Worm (Caenorhabditis elegans) whole organism, L4 larva: ENCODE results near the gene C16A3.5.
A peak's percentile ranks its signal among the peaks of the same experiment; 100 is the strongest.

Experiments
- F37D6.2 ChIP-seq: sonication (generic microtip); optimal IDR thresholded peaks from 2 replicates; lab custom pipeline; 2016; ENCODE audit warnings: mild to moderate bottlenecking, missing genetic modification characterization, missing compliant biosample characterization
- F49E8.2 ChIP-seq: sonication (generic microtip); optimal IDR thresholded peaks from 2 replicates; lab custom pipeline; 2016; ENCODE audit warnings: missing compliant biosample characterization, mild to moderate bottlenecking, missing genetic modification characterization, borderline replicate concordance
- T20F7.1 ChIP-seq: fragments of 200-800 bp; sonication (Bioruptor generic); optimal IDR thresholded peaks from 2 replicates; lab custom pipeline; 2018; ENCODE audit warnings: mild to moderate bottlenecking, missing genetic modification characterization, missing compliant biosample characterization
- Y105C5A.15 ChIP-seq: fragments of 200-800 bp; sonication (Bioruptor generic); IDR thresholded peaks from 2 replicates; pipeline ENCODE4 v1.3.6; 2022; ENCODE audit warnings: missing genetic modification characterization, missing compliant biosample characterization
- Y75B8A.6 ChIP-seq: fragments of 200-800 bp; sonication (Bioruptor generic); IDR thresholded peaks from 2 replicates; pipeline ENCODE4 v1.3.6; 2022; ENCODE audit warnings: missing genetic modification reagents, missing genetic modification characterization, missing compliant biosample characterization
- aha-1 ChIP-seq: fragments of 150-350 bp; peaks from one replicate; lab custom pipeline; 2014; ENCODE audit warnings: missing biosample characterization, missing genetic modification characterization
- ama-1 ChIP-seq: fragments of 150-350 bp; optimal IDR thresholded peaks from 2 replicates; lab custom pipeline; 2014; ENCODE audit warnings: inconsistent platforms, mixed read lengths
- arid-1 ChIP-seq: fragments of 200-800 bp; sonication (Bioruptor generic); conservative IDR thresholded peaks from 2 replicates; pipeline ENCODE4 v1.3.6; 2022; ENCODE audit warnings: missing genetic modification reagents, missing genetic modification characterization, missing compliant biosample characterization
- ceh-32 ChIP-seq: sonication (generic microtip); optimal IDR thresholded peaks from 2 replicates; lab custom pipeline; 2016; ENCODE audit warnings: mild to moderate bottlenecking, missing genetic modification characterization, missing compliant biosample characterization; ENCODE audit not compliant: poor library complexity
- ces-1 ChIP-seq: fragments of 150-350 bp; sonication (generic microtip); optimal IDR thresholded peaks from 4 replicates; lab custom pipeline; 2014; ENCODE audit warnings: missing biosample characterization, missing genetic modification reagents, missing genetic modification characterization
- cey-2 ChIP-seq: sonication (generic microtip); optimal IDR thresholded peaks from 3 replicates; lab custom pipeline; 2017; ENCODE audit warnings: missing genetic modification characterization, mild to moderate bottlenecking, missing compliant biosample characterization, antibody characterized with exemption, borderline replicate concordance; ENCODE audit not compliant: insufficient read depth
- ctbp-1 ChIP-seq: fragments of 200-800 bp; sonication (Bioruptor generic); IDR thresholded peaks from 2 replicates; pipeline ENCODE4 v1.3.6; 2022; ENCODE audit warnings: missing genetic modification reagents, missing genetic modification characterization, missing compliant biosample characterization
- daf-12 ChIP-seq: fragments of 150-350 bp; optimal IDR thresholded peaks from 2 replicates; lab custom pipeline; 2014; ENCODE audit warnings: missing biosample characterization, missing genetic modification reagents, missing genetic modification characterization
- daf-16 ChIP-seq, 3 experiments: sonication (generic microtip); optimal IDR thresholded peaks; 2 replicates each; lab custom pipeline; 2016 to 2017; ENCODE audit warnings: missing genetic modification characterization in 3 of 3, missing genetic modification reagents in 3 of 3, mild to moderate bottlenecking in 2 of 3, missing compliant biosample characterization in 2 of 3, missing biosample characterization in 1 of 3, moderate library complexity in 1 of 3
- daf-19 ChIP-seq: fragments of 200-800 bp; sonication (Bioruptor generic); conservative IDR thresholded peaks from 2 replicates; pipeline ENCODE4 v1.3.6; 2022; ENCODE audit warnings: missing genetic modification characterization, missing compliant biosample characterization
- dmd-6 ChIP-seq: fragments of 200-800 bp; sonication (Bioruptor generic); IDR thresholded peaks from 2 replicates; pipeline ENCODE4 v1.3.6; 2022; ENCODE audit warnings: missing genetic modification reagents, missing genetic modification characterization, missing compliant biosample characterization
- dmd-8 ChIP-seq: fragments of 200-800 bp; sonication (Bioruptor generic); IDR thresholded peaks from 2 replicates; pipeline ENCODE4 v1.3.6; 2022; ENCODE audit warnings: missing genetic modification characterization, missing compliant biosample characterization
- dmd-9 ChIP-seq: fragments of 200-800 bp; sonication (Bioruptor generic); IDR thresholded peaks from 2 replicates; pipeline ENCODE4 v1.3.6; 2022; ENCODE audit warnings: missing genetic modification reagents, missing genetic modification characterization, missing compliant biosample characterization
- dpl-1 ChIP-seq: fragments of 150-350 bp; optimal IDR thresholded peaks from 2 replicates; lab custom pipeline; 2014; ENCODE audit warnings: missing biosample characterization, missing genetic modification reagents, missing genetic modification characterization
- dve-1 ChIP-seq: sonication (generic microtip); optimal IDR thresholded peaks from 2 replicates; lab custom pipeline; 2017; ENCODE audit warnings: antibody characterized with exemption, mild to moderate bottlenecking, missing genetic modification characterization, missing compliant biosample characterization; ENCODE audit not compliant: insufficient read depth
- fkh-10 ChIP-seq: fragments of 150-350 bp; optimal IDR thresholded peaks from 2 replicates; lab custom pipeline; 2014; ENCODE audit warnings: missing biosample characterization, missing genetic modification reagents, missing genetic modification characterization
- fos-1 ChIP-seq: fragments of 150-350 bp; optimal IDR thresholded peaks from 2 replicates; lab custom pipeline; 2014; ENCODE audit warnings: missing biosample characterization, missing genetic modification characterization
- gei-8 ChIP-seq: fragments of 200-800 bp; sonication (Bioruptor generic); optimal IDR thresholded peaks from 2 replicates; lab custom pipeline; 2018; ENCODE audit warnings: mild to moderate bottlenecking, missing genetic modification characterization, missing compliant biosample characterization
- hlh-30 ChIP-seq: sonication (generic microtip); optimal IDR thresholded peaks from 2 replicates; lab custom pipeline; 2017; ENCODE audit warnings: antibody characterized with exemption, mild to moderate bottlenecking, missing genetic modification characterization, missing compliant biosample characterization; ENCODE audit not compliant: insufficient read depth
- hmg-1.1 ChIP-seq: fragments of 200-800 bp; sonication (Bioruptor generic); IDR thresholded peaks from 2 replicates; pipeline ENCODE4 v1.3.6; 2022; ENCODE audit warnings: missing genetic modification reagents, missing genetic modification characterization, missing compliant biosample characterization
- jun-1 ChIP-seq: fragments of 150-350 bp; optimal IDR thresholded peaks from 2 replicates; lab custom pipeline; 2014; ENCODE audit warnings: missing biosample characterization, missing genetic modification reagents, missing genetic modification characterization
- lin-39 ChIP-seq: fragments of 150-350 bp; optimal IDR thresholded peaks from 2 replicates; lab custom pipeline; 2014; ENCODE audit warnings: missing biosample characterization, missing genetic modification reagents, missing genetic modification characterization
- lsy-2 ChIP-seq, 2 experiments: fragments of 150-350 bp in 1 of 2; sonication (generic microtip) in 1 of 2; optimal IDR thresholded peaks; 2 replicates each; lab custom pipeline; 2014 to 2017; ENCODE audit warnings: missing biosample characterization in 2 of 2, missing genetic modification characterization in 2 of 2
- madf-5 ChIP-seq, 2 experiments: fragments of 200-800 bp; sonication (Bioruptor generic); IDR thresholded peaks; 2 replicates each; pipeline ENCODE4 v1.3.6; 2022; ENCODE audit warnings: missing compliant biosample characterization in 2 of 2, missing genetic modification characterization in 2 of 2
- mes-2 ChIP-seq: sonication (generic microtip); optimal IDR thresholded peaks from 2 replicates; lab custom pipeline; 2016; ENCODE audit warnings: missing genotype, mild to moderate bottlenecking, missing genetic modification characterization, missing compliant biosample characterization; ENCODE audit not compliant: poor library complexity, severe bottlenecking
- mxl-2 ChIP-seq: fragments of 200-800 bp; sonication (Bioruptor generic); conservative IDR thresholded peaks from 2 replicates; pipeline ENCODE4 v1.3.6; 2022; ENCODE audit warnings: missing genetic modification reagents, missing genetic modification characterization, missing compliant biosample characterization
- mxl-3 ChIP-seq: fragments of 200-800 bp; sonication (Bioruptor generic); optimal IDR thresholded peaks from 2 replicates; lab custom pipeline; 2018; ENCODE audit warnings: mild to moderate bottlenecking, missing genetic modification characterization, missing compliant biosample characterization
- nhr-10 ChIP-seq: fragments of 150-350 bp; optimal IDR thresholded peaks from 2 replicates; lab custom pipeline; 2014; ENCODE audit warnings: missing biosample characterization, missing genetic modification characterization
- nhr-25 ChIP-seq: sonication (generic microtip); optimal IDR thresholded peaks from 2 replicates; lab custom pipeline; 2017; ENCODE audit warnings: missing genetic modification characterization, mild to moderate bottlenecking, missing compliant biosample characterization, antibody characterized with exemption, moderate library complexity, borderline replicate concordance; ENCODE audit not compliant: insufficient read depth
- nhr-28 ChIP-seq: fragments of 150-350 bp; optimal IDR thresholded peaks from 2 replicates; lab custom pipeline; 2014; ENCODE audit warnings: missing biosample characterization, missing genetic modification characterization
- nhr-48 ChIP-seq: sonication (generic microtip); optimal IDR thresholded peaks from 2 replicates; lab custom pipeline; 2016; ENCODE audit warnings: mild to moderate bottlenecking, missing genetic modification characterization, missing compliant biosample characterization
- pha-4 ChIP-seq, 2 experiments: fragments of 150-350 bp in 1 of 2; fragments of 200-800 bp in 1 of 2; sonication (Bioruptor generic) in 1 of 2; IDR thresholded peaks in 1 of 2; optimal IDR thresholded peaks in 1 of 2; 2 replicates each; pipeline versions ENCODE4 v1.3.6 to Lab custom; 2014 to 2022; ENCODE audit warnings: missing genetic modification characterization in 2 of 2, missing genetic modification reagents in 2 of 2, missing biosample characterization in 1 of 2, missing compliant biosample characterization in 1 of 2
- pqm-1 ChIP-seq: sonication (generic microtip); optimal IDR thresholded peaks from 2 replicates; lab custom pipeline; 2017; ENCODE audit warnings: missing biosample characterization, missing genetic modification characterization
- rbr-2 ChIP-seq: sonication (generic microtip); optimal IDR thresholded peaks from 2 replicates; lab custom pipeline; 2016; ENCODE audit warnings: missing genotype, missing genetic modification characterization, missing compliant biosample characterization
- set-16 ChIP-seq: fragments of 200-800 bp; sonication (Bioruptor generic); IDR thresholded peaks from 2 replicates; pipeline ENCODE4 v1.3.6; 2022; ENCODE audit warnings: missing genetic modification reagents, missing genetic modification characterization, missing compliant biosample characterization
- snpc-4 ChIP-seq: fragments of 150-350 bp; optimal IDR thresholded peaks from 2 replicates; lab custom pipeline; 2014; ENCODE audit warnings: missing biosample characterization, missing genetic modification characterization
- vab-7 ChIP-seq: fragments of 200-800 bp; sonication (Bioruptor generic); IDR thresholded peaks from 2 replicates; pipeline ENCODE4 v1.3.6; 2022; ENCODE audit warnings: missing genetic modification reagents, missing genetic modification characterization, missing compliant biosample characterization
- zag-1 ChIP-seq: fragments of 150-350 bp; optimal IDR thresholded peaks from 2 replicates; lab custom pipeline; 2014; ENCODE audit warnings: missing biosample characterization, missing genetic modification characterization
- zip-11 ChIP-seq: fragments of 200-800 bp; sonication (Bioruptor generic); IDR thresholded peaks from 2 replicates; pipeline ENCODE4 v1.3.6; 2022; ENCODE audit warnings: missing genetic modification characterization, missing compliant biosample characterization
- zip-2 ChIP-seq: fragments of 150-350 bp; optimal IDR thresholded peaks from 2 replicates; lab custom pipeline; 2014; ENCODE audit warnings: missing biosample characterization, missing genetic modification characterization

The C16A3.5 gene

DNA sequence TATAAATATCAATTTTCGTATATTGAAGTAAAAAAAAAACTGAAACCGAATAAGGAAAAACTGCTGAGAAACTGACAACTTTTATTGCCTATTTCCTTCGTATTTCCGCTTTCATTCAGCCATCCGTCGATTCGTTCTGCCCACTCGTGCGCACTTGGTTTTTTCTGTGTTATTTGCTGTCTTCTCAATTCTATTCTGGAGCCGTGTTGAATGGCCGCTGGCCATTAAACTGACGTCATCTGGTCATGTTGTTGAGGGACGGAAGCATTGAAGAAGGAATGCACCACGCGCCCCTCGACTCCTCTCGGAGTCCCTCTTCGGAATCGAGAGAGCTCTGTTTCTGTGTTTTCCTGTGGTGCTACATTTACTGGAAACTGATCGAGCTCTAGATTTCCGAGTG lies 32.0 kb upstream of the C16A3.5 start (continued):
- TF ChIP-seq pha-4 (GFP tag; IDR thresholded peaks at IDR 0.05; lab: Robert Waterston, UW) (no peak), pha-4 (tag; optimal IDR thresholded peaks at IDR 0.05; lab: Kevin White, UChicago) (no peak), dmd-9 (no peak), nhr-10 (tag; lab: Kevin White, UChicago) (no peak), dve-1 (tag; lab: Kevin White, UChicago) (no peak), hmg-1.1 (GFP tag; lab: Robert Waterston, UW) (0 out of 2 replicates have a peak, but pooled peaks have one; percentile 16), gei-8 (GFP tag; lab: Kevin White, UChicago) (no peak), nhr-48 (tag; lab: Kevin White, UChicago) (peak; percentile 5), arid-1 (no peak), pqm-1 (tag; lab: Kevin White, UChicago) (no peak), madf-5 (GFP tag; IDR thresholded peaks at IDR 0.05; lab: Robert Waterston, UW) (no peak), fos-1 (no peak), zip-11 (GFP tag; lab: Robert Waterston, UW) (no peak), daf-12 (tag; lab: Kevin White, UChicago) (no peak), mes-2 (tag; lab: Kevin White, UChicago) (no peak), dmd-8 (GFP tag; lab: Robert Waterston, UW) (no peak), dmd-6 (GFP tag; lab: Robert Waterston, UW) (peak; percentile 36)

- TF ChIP-seq ceh-32 (tag; lab: Kevin White, UChicago), result no peak
- peak; percentile 17 for TF ChIP-seq rbr-2 (tag; lab: Kevin White, UChicago)
- peak in 1 of 2 experiments; percentile 15 for TF ChIP-seq lsy-2 (tag; optimal IDR thresholded peaks at IDR 0.05; lab: Kevin White, UChicago)
- TF ChIP-seq zip-2 (tag; lab: Kevin White, UChicago), result no peak
- peak; percentile 91 for TF ChIP-seq ces-1 (GFP tag; lab: Kevin White, UChicago)
- no peak for TF ChIP-seq madf-5 (GFP tag; IDR thresholded peaks at IDR 0.05; lab: Robert Waterston, UW)
- TF ChIP-seq fkh-10 (GFP tag; lab: Kevin White, UChicago), result peak; percentile 73
- peak; percentile 65; the same call in 1 of the 2 replicates for TF ChIP-seq ctbp-1 (GFP tag; lab: Robert Waterston, UW)
Measured at ce11 chrIII:6350424-6350823, 30.1 kb upstream of the C16A3.5 start.

DNA sequence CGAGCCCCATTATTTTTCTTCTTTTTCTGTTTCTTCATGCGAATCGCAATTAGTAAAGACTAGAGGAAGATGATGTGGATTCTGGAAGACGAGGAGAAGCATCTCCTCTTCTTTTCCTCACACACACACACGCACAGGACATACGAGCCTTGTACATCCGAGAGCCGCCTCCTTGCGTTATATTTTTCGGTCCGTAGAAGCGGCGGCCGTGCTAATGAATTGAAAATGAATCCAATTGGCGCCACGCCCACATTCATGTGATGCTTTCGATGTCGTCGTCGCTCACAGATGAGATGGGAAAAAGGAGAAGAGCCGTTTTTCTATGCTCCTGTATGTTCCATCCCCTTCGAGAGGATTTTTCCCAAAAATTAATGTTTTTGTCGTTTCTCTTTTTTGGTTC lies 29.1 kb upstream of the C16A3.5 start:
- TF ChIP-seq jun-1 (tag; lab: Kevin White, UChicago) (no peak), lin-39 (tag; lab: Kevin White, UChicago) (no peak), nhr-28 (tag; lab: Kevin White, UChicago) (no peak), dmd-9 (no peak), ama-1 (lab: Kevin White, UChicago) (no peak), zag-1 (tag; lab: Kevin White, UChicago) (no peak), hmg-1.1 (GFP tag; lab: Robert Waterston, UW) (0 out of 2 replicates have a peak, but pooled peaks have one; percentile 10), nhr-25 (tag; lab: Kevin White, UChicago) (no peak), daf-16 (GFP tag; optimal IDR thresholded peaks at IDR 0.05; lab: Kevin White, UChicago) (no peak), daf-16 (tag; optimal IDR thresholded peaks at IDR 0.05; lab: Kevin White, UChicago) (no peak), aha-1 (tag; lab: Kevin White, UChicago) (peak; percentile 61), Y105C5A.15 (GFP tag; lab: Robert Waterston, UW) (no peak), hlh-30 (peak; percentile 7), madf-5 (GFP tag; IDR thresholded peaks at IDR 0.05; lab: Robert Waterston, UW) (no peak), cey-2 (no peak), snpc-4 (tag; lab: Kevin White, UChicago) (no peak), Y75B8A.6 (GFP tag; lab: Robert Waterston, UW) (no peak), vab-7 (0 out of 2 replicates have a peak, but pooled peaks have one; percentile 7), dmd-8 (GFP tag; lab: Robert Waterston, UW) (no peak), set-16 (GFP tag; lab: Robert Waterston, UW) (no peak), T20F7.1 (GFP tag; lab: Kevin White, UChicago) (no peak), daf-19 (GFP tag; lab: Robert Waterston, UW) (no peak), mxl-3 (GFP tag; lab: Kevin White, UChicago) (no peak), pha-4 (GFP tag; IDR thresholded peaks at IDR 0.05; lab: Robert Waterston, UW) (no peak), pha-4 (tag; optimal IDR thresholded peaks at IDR 0.05; lab: Kevin White, UChicago) (no peak), F49E8.2 (no peak), mxl-2 (no peak), dpl-1 (GFP tag; lab: Kevin White, UChicago) (no peak), F37D6.2 (tag; lab: Kevin White, UChicago) (no peak)
